Comparison of ENCODE assay signal across 3 fruit fly cellular contexts in genomic region chr3R:17066077-17066476, dm6.
TF ChIP-seq lines count a peak whose summit lies in the region.

No protein-coding gene starts in this region.

- TF ChIP-seq CTCF in whole organism, embryonic (GFP tag; optimal IDR thresholded peaks at IDR 0.05; lab: Kevin White, UChicago): no peak

TF ChIP-seq in whole organism, adult, 20 proteins besides CTCF, POLR2A, EP300 and RAD21:
- peak; percentile 81 for TF ChIP-seq kay (GFP tag; lab: Kevin White, UChicago; ENCODE audit: borderline replicate concordance)
- no peak for TF ChIP-seq bab1 (GFP tag; optimal IDR thresholded peaks at IDR 0.05; lab: Kevin White, UChicago)

TF ChIP-seq in whole organism, embryonic, 481 proteins besides CTCF, POLR2A, EP300 and RAD21:
- TF ChIP-seq sr (GFP tag; IDR thresholded peaks at IDR 0.05; lab: Robert Waterston, UW) (peak; percentile 63; the same call in 2 of the 3 replicates), crp (GFP tag; optimal IDR thresholded peaks at IDR 0.05; lab: Kevin White, UChicago) (no peak), CG13894 (tag; optimal IDR thresholded peaks at IDR 0.05; lab: Kevin White, UChicago) (no peak), CG18476 (GFP tag; optimal IDR thresholded peaks at IDR 0.05; lab: Kevin White, UChicago) (no peak), ci (GFP tag; IDR thresholded peaks at IDR 0.05; lab: Robert Waterston, UW) (0 out of 3 replicates have a peak, but pooled peaks have one; percentile 38), C15 (GFP tag; IDR thresholded peaks at IDR 0.05; lab: Robert Waterston, UW) (no peak), knrl (GFP tag; IDR thresholded peaks at IDR 0.05; lab: Robert Waterston, UW; ENCODE audit: partially characterized antibody) (no peak), B-H2 (GFP tag; optimal IDR thresholded peaks at IDR 0.05; lab: Kevin White, UChicago) (no peak), Dll (GFP tag; IDR thresholded peaks at IDR 0.05; lab: Robert Waterston, UW; ENCODE audit: partially characterized antibody) (no peak), CG30431 (GFP tag; optimal IDR thresholded peaks at IDR 0.05; lab: Kevin White, UChicago) (no peak), caup (GFP tag; optimal IDR thresholded peaks at IDR 0.05; lab: Kevin White, UChicago; ENCODE audit: severe bottlenecking) (no peak), twi (tag; optimal IDR thresholded peaks at IDR 0.05; lab: Kevin White, UChicago) (peak; percentile 67), Trl (optimal IDR thresholded peaks at IDR 0.05; lab: Kevin White, UChicago) (no peak), Trl (GFP tag; optimal IDR thresholded peaks at IDR 0.05; lab: Kevin White, UChicago) (no peak), jing (GFP tag; optimal IDR thresholded peaks at IDR 0.05; lab: Kevin White, UChicago) (no peak), CG11093 (GFP tag; IDR thresholded peaks at IDR 0.05; lab: Robert Waterston, UW) (no peak), tgo (GFP tag; IDR thresholded peaks at IDR 0.05; lab: Robert Waterston, UW) (no peak), danr (GFP tag; IDR thresholded peaks at IDR 0.05; lab: Robert Waterston, UW) (no peak), Med (GFP tag; lab: Kevin White, UChicago) (peak; percentile 29), CG7987 (GFP tag; optimal IDR thresholded peaks at IDR 0.05; lab: Kevin White, UChicago) (no peak), tin (GFP tag; optimal IDR thresholded peaks at IDR 0.05; lab: Kevin White, UChicago) (no peak), salm (tag; optimal IDR thresholded peaks at IDR 0.05; lab: Kevin White, UChicago) (no peak), CG9817 (tag; optimal IDR thresholded peaks at IDR 0.05; lab: Kevin White, UChicago) (no peak), CG10979 (tag; optimal IDR thresholded peaks at IDR 0.05; lab: Kevin White, UChicago) (no peak), CG1529 (GFP tag; optimal IDR thresholded peaks at IDR 0.05; lab: Kevin White, UChicago) (no peak), CG12769 (tag; optimal IDR thresholded peaks at IDR 0.05; lab: Kevin White, UChicago) (peak; percentile 60), cg (GFP tag; optimal IDR thresholded peaks at IDR 0.05; lab: Kevin White, UChicago) (no peak), dmrt11E (tag; optimal IDR thresholded peaks at IDR 0.05; lab: Kevin White, UChicago) (no peak), croc (GFP tag; conservative IDR thresholded peaks at IDR 0.05; lab: Robert Waterston, UW) (no peak), CG4424 (GFP tag; optimal IDR thresholded peaks at IDR 0.05; lab: Kevin White, UChicago) (no peak)

TF ChIP-seq in whole organism, prepupa, 60 proteins besides CTCF, POLR2A, EP300 and RAD21:
- TF ChIP-seq CG9139 (GFP tag; optimal IDR thresholded peaks at IDR 0.05; lab: Kevin White, UChicago) (no peak), Sox15 (GFP tag; optimal IDR thresholded peaks at IDR 0.05; lab: Kevin White, UChicago) (no peak), Eip78C (GFP tag; lab: Kevin White, UChicago) (peak; percentile 38)
